Worm (Caenorhabditis elegans) whole organism, young adult: Measurements from ENCODE around the gene Y10G11A.1.
A peak's percentile ranks its signal among the peaks of the same experiment; 100 is the strongest.
"Not testable (repeated sequence)": the region's sequence is repeated elsewhere in the genome, so short reads cannot be mapped to it uniquely, and the experiment has no call there.

ENCODE experiments used
- C06A6.2 ChIP-seq: fragments of 200-800 bp; sonication (Bioruptor generic); conservative IDR thresholded peaks from 2 replicates; pipeline ENCODE4 v1.3.6; 2022; ENCODE audit warnings: missing genetic modification characterization, missing compliant biosample characterization
- C17E4.6 ChIP-seq: fragments of 200-800 bp; sonication (Bioruptor generic); IDR thresholded peaks from 2 replicates; pipeline ENCODE4 v1.3.6; 2022; ENCODE audit warnings: missing genetic modification reagents, missing genetic modification characterization, missing compliant biosample characterization
- F23B12.7 ChIP-seq: sonication (generic microtip); optimal IDR thresholded peaks from 2 replicates; lab custom pipeline; 2017; ENCODE audit warnings: missing genetic modification characterization, mild to moderate bottlenecking, missing compliant biosample characterization, antibody characterized with exemption, moderate library complexity; ENCODE audit not compliant: insufficient read depth
- F37B4.10 ChIP-seq: fragments of 200-800 bp; sonication (Bioruptor generic); IDR thresholded peaks from 2 replicates; pipeline ENCODE4 v1.3.6; 2022; ENCODE audit warnings: missing genetic modification characterization, missing compliant biosample characterization
- F39B2.1 ChIP-seq: fragments of 200-800 bp; sonication (Bioruptor generic); IDR thresholded peaks from 2 replicates; pipeline ENCODE4 v1.3.6; 2022; ENCODE audit warnings: missing genetic modification reagents, missing genetic modification characterization, missing compliant biosample characterization
- F57A8.1 ChIP-seq: fragments of 200-800 bp; sonication (Bioruptor generic); optimal IDR thresholded peaks from 2 replicates; lab custom pipeline; 2018; ENCODE audit warnings: mild to moderate bottlenecking, missing genetic modification characterization, moderate library complexity, missing compliant biosample characterization
- T26A5.8 ChIP-seq: sonication (generic microtip); optimal IDR thresholded peaks from 2 replicates; lab custom pipeline; 2016; ENCODE audit warnings: missing genetic modification characterization, missing compliant biosample characterization
- Y53G8AR.9 ChIP-seq: fragments of 200-800 bp; sonication (Bioruptor generic); conservative IDR thresholded peaks from 2 replicates; pipeline ENCODE4 v1.3.6; 2022; ENCODE audit warnings: missing genetic modification reagents, missing genetic modification characterization, missing compliant biosample characterization
- Y79H2A.3 ChIP-seq: fragments of 200-800 bp; sonication (Bioruptor generic); conservative IDR thresholded peaks from 2 replicates; pipeline ENCODE4 v1.3.6; 2022; ENCODE audit warnings: missing genetic modification reagents, missing genetic modification characterization, missing compliant biosample characterization
- akir-1 ChIP-seq: fragments of 200-800 bp; sonication (Bioruptor generic); optimal IDR thresholded peaks from 2 replicates; lab custom pipeline; 2018; ENCODE audit warnings: mild to moderate bottlenecking, missing genetic modification characterization, moderate library complexity, missing compliant biosample characterization
- aptf-2 ChIP-seq: fragments of 200-800 bp; sonication (Bioruptor generic); conservative IDR thresholded peaks from 2 replicates; pipeline ENCODE4 v1.3.6; 2022; ENCODE audit warnings: missing genetic modification reagents, missing genetic modification characterization, missing compliant biosample characterization
- athp-1 ChIP-seq: sonication (generic microtip); optimal IDR thresholded peaks from 2 replicates; lab custom pipeline; 2017; ENCODE audit warnings: mild to moderate bottlenecking, missing genetic modification characterization, missing compliant biosample characterization
- attf-3 ChIP-seq: fragments of 200-800 bp; sonication (Bioruptor generic); conservative IDR thresholded peaks from 2 replicates; pipeline ENCODE4 v1.3.6; 2022; ENCODE audit warnings: missing genetic modification reagents, missing genetic modification characterization, missing compliant biosample characterization
- attf-6 ChIP-seq: fragments of 200-800 bp; sonication (Bioruptor generic); IDR thresholded peaks from 2 replicates; pipeline ENCODE4 v1.3.6; 2022; ENCODE audit warnings: missing genetic modification reagents, missing genetic modification characterization, missing compliant biosample characterization
- bed-2 ChIP-seq: fragments of 200-800 bp; sonication (Bioruptor generic); IDR thresholded peaks from 2 replicates; pipeline ENCODE4 v1.3.6; 2022; ENCODE audit warnings: missing genetic modification reagents, missing genetic modification characterization, missing compliant biosample characterization
- cebp-2 ChIP-seq: fragments of 200-800 bp; sonication (Bioruptor generic); IDR thresholded peaks from 2 replicates; pipeline ENCODE4 v1.3.6; 2022; ENCODE audit warnings: missing genetic modification characterization, missing compliant biosample characterization
- chd-7 ChIP-seq: sonication (generic microtip); optimal IDR thresholded peaks from 2 replicates; lab custom pipeline; 2016; ENCODE audit warnings: mild to moderate bottlenecking, missing genetic modification characterization, moderate library complexity, missing compliant biosample characterization
- die-1 ChIP-seq: sonication (generic microtip); optimal IDR thresholded peaks from 2 replicates; lab custom pipeline; 2016; ENCODE audit warnings: missing genotype, mild to moderate bottlenecking, missing genetic modification characterization, missing compliant biosample characterization
- dpff-1 ChIP-seq: sonication (generic microtip); optimal IDR thresholded peaks from 2 replicates; lab custom pipeline; 2017; ENCODE audit warnings: mild to moderate bottlenecking, missing genetic modification characterization, missing compliant biosample characterization
- hlh-12 ChIP-seq: sonication (generic microtip); optimal IDR thresholded peaks from 2 replicates; lab custom pipeline; 2016; ENCODE audit warnings: missing genetic modification characterization, missing compliant biosample characterization
- lin-26 ChIP-seq: fragments of 200-800 bp; sonication (Bioruptor generic); IDR thresholded peaks from 2 replicates; pipeline ENCODE4 v1.3.6; 2022; ENCODE audit warnings: missing genetic modification reagents, missing genetic modification characterization, missing compliant biosample characterization
- lin-40 ChIP-seq: sonication (generic microtip); optimal IDR thresholded peaks from 2 replicates; lab custom pipeline; 2016; ENCODE audit warnings: missing genetic modification characterization, mild to moderate bottlenecking, missing compliant biosample characterization, missing genotype, missing genetic modification reagents
- lsl-1 ChIP-seq: fragments of 200-800 bp; sonication (Bioruptor generic); optimal IDR thresholded peaks from 2 replicates; lab custom pipeline; 2018; ENCODE audit warnings: mild to moderate bottlenecking, missing genetic modification characterization, moderate library complexity, missing compliant biosample characterization
- madf-10 ChIP-seq: sonication (generic microtip); optimal IDR thresholded peaks from 2 replicates; lab custom pipeline; 2016; ENCODE audit warnings: mild to moderate bottlenecking, missing genetic modification characterization, missing compliant biosample characterization
- madf-6 ChIP-seq: fragments of 200-800 bp; sonication (Bioruptor generic); IDR thresholded peaks from 2 replicates; pipeline ENCODE4 v1.3.6; 2022; ENCODE audit warnings: missing genetic modification reagents, missing genetic modification characterization, missing compliant biosample characterization
- madf-8 ChIP-seq: fragments of 200-800 bp; sonication (Bioruptor generic); conservative IDR thresholded peaks from 2 replicates; pipeline ENCODE4 v1.3.6; 2022; ENCODE audit warnings: missing genetic modification reagents, missing genetic modification characterization, missing compliant biosample characterization
- mcd-1 ChIP-seq: fragments of 200-800 bp; sonication (Bioruptor generic); IDR thresholded peaks from 2 replicates; pipeline ENCODE4 v1.3.6; 2022; ENCODE audit warnings: missing genetic modification reagents, missing genetic modification characterization, missing compliant biosample characterization
- mel-28 ChIP-seq: sonication (generic microtip); optimal IDR thresholded peaks from 2 replicates; lab custom pipeline; 2016; ENCODE audit warnings: borderline replicate concordance, mild to moderate bottlenecking, missing genetic modification characterization, missing compliant biosample characterization
- mes-4 ChIP-seq: sonication (generic microtip); optimal IDR thresholded peaks from 2 replicates; lab custom pipeline; 2016; ENCODE audit warnings: missing genotype, missing genetic modification characterization, missing compliant biosample characterization
- mxl-1 ChIP-seq: sonication (generic microtip); optimal IDR thresholded peaks from 2 replicates; lab custom pipeline; 2016; ENCODE audit warnings: missing genetic modification characterization, missing compliant biosample characterization
- nhr-120 ChIP-seq: fragments of 200-800 bp; sonication (Bioruptor generic); IDR thresholded peaks from 2 replicates; pipeline ENCODE4 v1.3.6; 2022; ENCODE audit warnings: missing genetic modification characterization, missing compliant biosample characterization
- nhr-27 ChIP-seq: fragments of 200-800 bp; sonication (Bioruptor generic); optimal IDR thresholded peaks from 2 replicates; lab custom pipeline; 2018; ENCODE audit warnings: mild to moderate bottlenecking, missing genetic modification characterization, moderate library complexity, missing compliant biosample characterization
- pha-4 ChIP-seq: fragments of 150-350 bp; sonication (generic microtip); optimal IDR thresholded peaks from 2 replicates; lab custom pipeline; 2014; ENCODE audit warnings: missing biosample characterization, missing genetic modification reagents, missing genetic modification characterization
- repo-1 ChIP-seq: sonication (generic microtip); optimal IDR thresholded peaks from 2 replicates; lab custom pipeline; 2017; ENCODE audit warnings: mild to moderate bottlenecking, missing genetic modification characterization, missing compliant biosample characterization
- snpc-3.4 ChIP-seq: sonication (generic microtip); optimal IDR thresholded peaks from 2 replicates; lab custom pipeline; 2017; ENCODE audit warnings: missing genetic modification characterization, mild to moderate bottlenecking, missing compliant biosample characterization, antibody characterized with exemption, moderate library complexity, missing genotype, missing genetic modification reagents
- snpc-4 ChIP-seq, 5 experiments: fragments of 150-350 bp in 1 of 5; sonication (generic microtip) in 4 of 5; optimal IDR thresholded peaks; 2 replicates each; lab custom pipeline; 2014 to 2018; ENCODE audit warnings: missing genetic modification characterization in 5 of 5, missing biosample characterization in 3 of 5, antibody characterized with exemption in 2 of 5, mild to moderate bottlenecking in 2 of 5, missing compliant biosample characterization in 2 of 5, missing genotype in 2 of 5, moderate library complexity in 2 of 5, missing genetic modification reagents in 1 of 5
- somi-1 ChIP-seq: fragments of 200-800 bp; sonication (Bioruptor generic); optimal IDR thresholded peaks from 2 replicates; lab custom pipeline; 2018; ENCODE audit warnings: mild to moderate bottlenecking, missing genetic modification characterization, missing compliant biosample characterization
- tlf-1 ChIP-seq: fragments of 200-800 bp; sonication (Bioruptor generic); optimal IDR thresholded peaks from 2 replicates; lab custom pipeline; 2018; ENCODE audit warnings: mild to moderate bottlenecking, missing genetic modification characterization, missing compliant biosample characterization
- unc-130 ChIP-seq: sonication (generic microtip); optimal IDR thresholded peaks from 2 replicates; lab custom pipeline; 2016; ENCODE audit warnings: missing genetic modification reagents, missing genetic modification characterization, missing compliant biosample characterization
- unc-62 ChIP-seq: fragments of 150-350 bp; optimal IDR thresholded peaks from 2 replicates; lab custom pipeline; 2014; ENCODE audit warnings: missing biosample characterization, missing genetic modification reagents, missing genetic modification characterization

Gene Y10G11A.1

ce11 chrIV:16424337-16424736 lies at the start of gene Y10G11A.1:
Gene Y10G11A.1 (plus strand): TSS chrIV:16424637.
- not testable (repeated sequence) for TF ChIP-seq F39B2.1 (GFP tag; lab: Robert Waterston, UW); aptf-2; nhr-120 (GFP tag; lab: Robert Waterston, UW)

DNA sequence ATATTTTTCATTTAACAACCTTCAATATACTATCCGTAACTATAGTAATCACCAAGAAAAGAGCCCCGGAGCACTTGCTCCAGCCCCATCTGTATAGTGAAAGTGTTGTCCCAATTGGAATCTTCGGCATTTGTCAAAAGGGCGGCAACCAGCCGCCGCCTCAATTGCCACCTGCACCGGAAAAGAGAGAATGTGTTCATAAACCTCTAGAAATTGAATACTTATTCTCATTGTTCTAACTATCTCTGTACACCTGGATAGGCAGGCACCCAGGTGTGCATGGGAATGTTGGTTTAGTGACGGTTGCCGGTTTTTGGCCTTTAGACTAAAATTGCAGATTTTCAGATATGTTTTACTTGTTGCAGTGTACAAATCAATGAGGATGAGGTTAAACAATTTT lies 46.5 kb upstream of the Y10G11A.1 start:
- TF ChIP-seq attf-6 = peak; percentile 55; the same call in 1 of the 2 replicates
- no peak for TF ChIP-seq die-1 (tag; lab: Kevin White, UChicago)
- TF ChIP-seq mcd-1 (GFP tag; lab: Robert Waterston, UW) = no peak
- no peak for TF ChIP-seq snpc-4 (GFP tag; optimal IDR thresholded peaks at IDR 0.05; lab: Kevin White, UChicago)
- peak in 1 of 4 experiments; percentile 22 for TF ChIP-seq snpc-4 (tag; optimal IDR thresholded peaks at IDR 0.05; lab: Kevin White, UChicago)
- TF ChIP-seq, all 124 proteins: peak for 2

- TF ChIP-seq C06A6.2 = no peak
- TF ChIP-seq C17E4.6 (GFP tag; lab: Robert Waterston, UW) = no peak
- no peak for TF ChIP-seq repo-1 (tag; lab: Kevin White, UChicago)
- TF ChIP-seq unc-62 (GFP tag; lab: Kevin White, UChicago) = no peak
- TF ChIP-seq madf-8 (GFP tag; lab: Robert Waterston, UW) = no peak
- TF ChIP-seq nhr-27 (tag; lab: Kevin White, UChicago) = no peak
- TF ChIP-seq cebp-2 (GFP tag; lab: Robert Waterston, UW) = no peak
Measured at ce11 chrIV:16380278-16380677, 44.2 kb upstream of the Y10G11A.1 start.

DNA sequence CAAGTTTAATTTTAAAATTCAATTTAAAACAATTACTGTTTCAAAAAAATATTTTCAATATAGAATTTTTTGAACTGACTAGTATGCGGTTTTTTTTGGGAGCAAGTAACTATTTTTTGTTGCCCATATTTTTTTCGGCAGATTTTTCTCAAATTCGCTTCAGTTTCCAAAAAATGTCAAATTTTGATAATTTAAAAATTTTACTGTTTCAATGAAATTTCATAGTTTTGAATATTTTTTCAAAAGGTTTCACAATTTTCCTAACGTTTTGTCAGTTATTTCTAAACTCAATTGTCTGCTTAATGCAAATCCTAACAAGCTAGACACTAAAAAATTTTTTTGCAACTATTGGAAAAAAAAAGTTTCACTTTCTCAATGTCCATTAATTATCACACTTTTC lies 43.5 kb upstream of the Y10G11A.1 start:
- no peak for TF ChIP-seq snpc-4 (GFP tag; optimal IDR thresholded peaks at IDR 0.05; lab: Kevin White, UChicago)
- TF ChIP-seq snpc-4 (tag; optimal IDR thresholded peaks at IDR 0.05; lab: Kevin White, UChicago) = peak in 3 of 4 experiments; percentile 1 to 63 (median 11)
- TF ChIP-seq dpff-1 (tag; lab: Kevin White, UChicago) = no peak
- no peak for TF ChIP-seq bed-2
- TF ChIP-seq, all 124 proteins: peak for 1

DNA sequence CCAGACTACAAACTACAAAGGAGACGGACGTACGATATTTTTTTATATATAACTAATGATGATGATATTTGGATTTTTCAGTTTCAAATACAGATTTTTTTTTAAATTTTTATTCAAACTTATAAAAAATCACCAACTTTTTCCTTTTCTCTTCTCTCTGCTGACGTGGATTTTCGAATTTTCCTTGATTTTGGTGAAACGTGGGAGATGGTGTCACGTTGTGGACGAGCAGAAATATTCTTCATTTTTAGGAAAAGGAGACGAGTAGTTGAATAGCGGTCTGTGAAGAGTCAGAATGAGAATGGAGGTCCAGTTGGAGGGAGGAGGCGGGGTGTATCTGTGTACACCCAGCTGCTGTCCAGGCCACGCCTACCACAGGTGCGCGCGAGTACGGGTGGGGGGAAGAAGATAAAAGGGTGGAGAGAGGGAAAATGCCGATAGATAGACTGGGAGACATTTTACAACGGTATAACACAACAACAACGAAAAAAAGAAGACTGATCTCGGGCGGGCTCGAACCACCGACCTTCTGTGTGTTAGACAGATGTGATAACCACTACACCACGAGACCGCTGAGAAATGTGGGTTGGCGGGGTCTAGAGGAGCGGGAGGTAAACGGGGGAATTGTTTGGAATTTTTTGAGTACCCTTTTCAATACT lies 42.4 kb upstream of the Y10G11A.1 start, which contains the start of gene Y7A9D.1:
Gene Y7A9D.1, minus strand, starts transcription at position 283 of the 659 bp plus-strand sequence.
- TF ChIP-seq F39B2.1 (GFP tag; lab: Robert Waterston, UW) (no peak), T26A5.8 (tag; lab: Kevin White, UChicago) (no peak), dpff-1 (tag; lab: Kevin White, UChicago) (no peak), attf-3 (GFP tag; lab: Robert Waterston, UW) (no peak), lin-26 (GFP tag; lab: Robert Waterston, UW) (peak; percentile 85), lsl-1 (GFP tag; lab: Kevin White, UChicago) (peak; percentile 22), F23B12.7 (peak; percentile 81), madf-10 (tag; lab: Kevin White, UChicago) (peak; percentile 43), Y79H2A.3 (no peak), F57A8.1 (GFP tag; lab: Kevin White, UChicago) (no peak), mes-4 (peak; percentile 33), tlf-1 (GFP tag; lab: Kevin White, UChicago) (peak; percentile 47), mcd-1 (GFP tag; lab: Robert Waterston, UW) (peak; percentile 69), chd-7 (tag; lab: Kevin White, UChicago) (no peak), lin-40 (tag; lab: Kevin White, UChicago) (no peak), mel-28 (tag; lab: Kevin White, UChicago) (no peak), snpc-3.4 (tag; lab: Kevin White, UChicago) (peak; percentile 78), pha-4 (no peak), F37B4.10 (0 out of 2 replicates have a peak, but pooled peaks have one; percentile 49), die-1 (tag; lab: Kevin White, UChicago) (peak; percentile 39), madf-6 (GFP tag; lab: Robert Waterston, UW) (no peak), athp-1 (tag; lab: Kevin White, UChicago) (no peak), akir-1 (peak; percentile 22), unc-130 (GFP tag; lab: Kevin White, UChicago) (no peak), somi-1 (GFP tag; lab: Kevin White, UChicago) (no peak), mxl-1 (tag; lab: Kevin White, UChicago) (no peak), hlh-12 (no peak), Y53G8AR.9 (GFP tag; lab: Robert Waterston, UW) (no peak; the same call in 1 of the 2 replicates)
